Fruit fly (Drosophila melanogaster) whole organism, embryonic: ENCODE measurements around the gene Sytbeta.

ENCODE experiments used
- Atf-2 ChIP-seq: fragments of 200-800 bp; sonication (Bioruptor generic); optimal IDR thresholded peaks from 2 replicates; lab custom pipeline; 2016; ENCODE audit warnings: missing biosample characterization, missing genetic modification characterization
- Atf3 ChIP-seq: fragments of 200-800 bp; sonication (Bioruptor generic); optimal IDR thresholded peaks from 3 replicates; lab custom pipeline; 2016; ENCODE audit warnings: missing biosample characterization, missing genetic modification characterization
- Atf6 ChIP-seq: fragments of 200-800 bp; sonication (Bioruptor generic); IDR thresholded peaks from 2 replicates; pipeline ENCODE4 v1.3.6; 2022; ENCODE audit warnings: missing biosample characterization, missing genetic modification characterization
- Awh ChIP-seq: fragments of 200-800 bp; sonication (Bioruptor generic); IDR thresholded peaks from 2 replicates; pipeline ENCODE4, ENCODE4 v1.3.6; 2022; ENCODE audit warnings: missing biosample characterization, missing genetic modification characterization
- B-H2 ChIP-seq: fragments of 200-800 bp; sonication (Bioruptor generic); optimal IDR thresholded peaks from 2 replicates; lab custom pipeline; 2018; ENCODE audit warnings: missing biosample characterization, mild to moderate bottlenecking, missing genetic modification characterization
- CG10274 ChIP-seq: fragments of 200-800 bp; sonication (Bioruptor generic); optimal IDR thresholded peaks from 3 replicates; lab custom pipeline; 2017; ENCODE audit warnings: missing biosample characterization, mild to moderate bottlenecking, missing genetic modification characterization
- CG12071 ChIP-seq: fragments of 200-800 bp; sonication (Bioruptor generic); optimal IDR thresholded peaks from 3 replicates; lab custom pipeline; 2018; ENCODE audit warnings: missing biosample characterization, mild to moderate bottlenecking, missing genetic modification characterization
- CG12104 ChIP-seq: fragments of 200-800 bp; sonication (Bioruptor generic); optimal IDR thresholded peaks from 3 replicates; lab custom pipeline; 2016; ENCODE audit warnings: missing biosample characterization, missing genetic modification characterization
- CG12236 ChIP-seq: fragments of 200-800 bp; sonication (Bioruptor generic); optimal IDR thresholded peaks from 2 replicates; lab custom pipeline; 2016; ENCODE audit warnings: missing biosample characterization, missing genetic modification characterization
- CG1529 ChIP-seq: fragments of 200-800 bp; sonication (Bioruptor generic); optimal IDR thresholded peaks from 3 replicates; lab custom pipeline; 2018; ENCODE audit warnings: missing biosample characterization, missing genetic modification characterization
- CG15479 ChIP-seq: fragments of 200-800 bp; sonication (Bioruptor generic); optimal IDR thresholded peaks from 3 replicates; lab custom pipeline; 2019; ENCODE audit warnings: missing biosample characterization, mild to moderate bottlenecking, missing genetic modification characterization, moderate library complexity
- CG16779 ChIP-seq: fragments of 200-800 bp; sonication (Bioruptor generic); IDR thresholded peaks from 2 replicates; pipeline ENCODE4 v1.3.6; 2022; ENCODE audit warnings: missing biosample characterization, missing genetic modification characterization
- CG16863 ChIP-seq: fragments of 200-800 bp; sonication (Bioruptor generic); optimal IDR thresholded peaks from 3 replicates; lab custom pipeline; 2016; ENCODE audit warnings: missing biosample characterization, missing genetic modification characterization
- CG17568 ChIP-seq: fragments of 200-800 bp; sonication (Bioruptor generic); optimal IDR thresholded peaks from 2 replicates; lab custom pipeline; 2018; ENCODE audit warnings: missing biosample characterization, mild to moderate bottlenecking, missing genetic modification characterization, moderate library complexity
- CG2129 ChIP-seq: fragments of 200-800 bp; sonication (Bioruptor generic); IDR thresholded peaks from 2 replicates; pipeline ENCODE4 v1.3.6; 2022; ENCODE audit warnings: missing biosample characterization, missing genetic modification characterization; ENCODE audit not compliant: partially characterized antibody
- CG3163 ChIP-seq: fragments of 200-800 bp; sonication (Bioruptor generic); optimal IDR thresholded peaks from 3 replicates; lab custom pipeline; 2016; ENCODE audit warnings: missing biosample characterization, missing genetic modification characterization
- CG32772 ChIP-seq: fragments of 200-800 bp; sonication (Bioruptor generic); IDR thresholded peaks from 2 replicates; pipeline ENCODE4 v1.3.6; 2022; ENCODE audit warnings: missing biosample characterization, missing genetic modification characterization
- CG3407 ChIP-seq: fragments of 200-800 bp; sonication (Bioruptor generic); optimal IDR thresholded peaks from 2 replicates; lab custom pipeline; 2018; ENCODE audit warnings: missing biosample characterization, mild to moderate bottlenecking, missing genetic modification characterization
- CG34376 ChIP-seq: fragments of 200-800 bp; sonication (Bioruptor generic); optimal IDR thresholded peaks from 2 replicates; lab custom pipeline; 2018; ENCODE audit warnings: missing biosample characterization, mild to moderate bottlenecking, missing genetic modification characterization
- CG42726 ChIP-seq: fragments of 200-800 bp; sonication (Bioruptor generic); IDR thresholded peaks from 2 replicates; pipeline ENCODE4 v1.3.6; 2022; ENCODE audit warnings: missing biosample characterization, missing genetic modification characterization; ENCODE audit not compliant: partially characterized antibody
- CG5953 ChIP-seq: fragments of 200-800 bp; sonication (Bioruptor generic); IDR thresholded peaks from 2 replicates; pipeline ENCODE4 v1.3.6; 2022; ENCODE audit warnings: missing biosample characterization, missing genetic modification characterization
- CG6175 ChIP-seq: fragments of 200-800 bp; sonication (Bioruptor generic); IDR thresholded peaks from 3 replicates; pipeline ENCODE4 v1.3.6; 2022; ENCODE audit warnings: missing biosample characterization, missing genetic modification characterization
- CG6272 ChIP-seq: fragments of 200-800 bp; sonication (Bioruptor generic); IDR thresholded peaks from 2 replicates; pipeline ENCODE4 v1.3.6; 2022; ENCODE audit warnings: missing biosample characterization, missing genetic modification characterization
- CG7357 ChIP-seq: fragments of 200-800 bp; sonication (Bioruptor generic); IDR thresholded peaks from 3 replicates; pipeline ENCODE4 v1.3.6; 2022; ENCODE audit warnings: missing biosample characterization, missing genetic modification characterization
- CG8281 ChIP-seq: fragments of 200-800 bp; sonication (Bioruptor generic); optimal IDR thresholded peaks from 2 replicates; lab custom pipeline; 2018; ENCODE audit warnings: missing biosample characterization, mild to moderate bottlenecking, missing genetic modification characterization, moderate library complexity
- Doc3 ChIP-seq: fragments of 200-800 bp; sonication (Bioruptor generic); IDR thresholded peaks from 3 replicates; pipeline ENCODE4 v1.3.6; 2022; ENCODE audit warnings: missing biosample characterization, missing genetic modification characterization; ENCODE audit not compliant: partially characterized antibody
- Fer2 ChIP-seq: fragments of 200-800 bp; sonication (Bioruptor generic); optimal IDR thresholded peaks from 2 replicates; lab custom pipeline; 2018; ENCODE audit warnings: missing biosample characterization, mild to moderate bottlenecking, missing genetic modification characterization, moderate library complexity
- HHEX ChIP-seq: fragments of 200-800 bp; sonication (Bioruptor generic); optimal IDR thresholded peaks from 3 replicates; lab custom pipeline; 2017; ENCODE audit warnings: missing biosample characterization, mild to moderate bottlenecking, missing genetic modification characterization, missing genetic modification reagents
- HLH4C ChIP-seq: fragments of 200-800 bp; sonication (Bioruptor generic); IDR thresholded peaks from 3 replicates; pipeline ENCODE4 v1.3.6; 2022; ENCODE audit warnings: missing biosample characterization, missing genetic modification characterization; ENCODE audit not compliant: partially characterized antibody
- Mad ChIP-seq: fragments of 200-800 bp; sonication (Bioruptor generic); optimal IDR thresholded peaks from 2 replicates; lab custom pipeline; 2016; ENCODE audit warnings: missing biosample characterization, missing genetic modification characterization
- Mes4 ChIP-seq: fragments of 200-800 bp; sonication (Bioruptor generic); optimal IDR thresholded peaks from 2 replicates; lab custom pipeline; 2016; ENCODE audit warnings: missing biosample characterization, missing genetic modification characterization
- NK7.1 ChIP-seq: fragments of 200-800 bp; sonication (Bioruptor generic); optimal IDR thresholded peaks from 3 replicates; lab custom pipeline; 2016; ENCODE audit warnings: missing biosample characterization, missing genetic modification characterization
- Nf-YC ChIP-seq: fragments of 200-800 bp; optimal IDR thresholded peaks from 3 replicates; lab custom pipeline; 2019; ENCODE audit warnings: missing biosample characterization, mild to moderate bottlenecking, missing genetic modification characterization, moderate library complexity
- Sry-δ ChIP-seq: fragments of 200-800 bp; sonication (Bioruptor generic); optimal IDR thresholded peaks from 2 replicates; lab custom pipeline; 2016; ENCODE audit warnings: missing biosample characterization, missing genetic modification characterization
- Usf ChIP-seq: fragments of 200-800 bp; sonication (Bioruptor generic); optimal IDR thresholded peaks from 2 replicates; lab custom pipeline; 2017; ENCODE audit warnings: missing genotype, missing biosample characterization, missing genetic modification characterization
- chm ChIP-seq: fragments of 200-800 bp; sonication (Bioruptor generic); IDR thresholded peaks from 2 replicates; pipeline ENCODE4 v1.3.6; 2022; ENCODE audit warnings: missing biosample characterization, missing genetic modification characterization
- crol ChIP-seq: fragments of 200-800 bp; sonication (Bioruptor generic); IDR thresholded peaks from 2 replicates; pipeline ENCODE4 v1.3.6; 2022; ENCODE audit warnings: missing biosample characterization, missing genetic modification characterization
- cwo ChIP-seq: fragments of 200-800 bp; sonication (Bioruptor generic); optimal IDR thresholded peaks from 3 replicates; lab custom pipeline; 2017; ENCODE audit warnings: missing biosample characterization, missing genetic modification characterization, mild to moderate bottlenecking, moderate library complexity, missing genetic modification reagents
- esg ChIP-seq: fragments of 200-800 bp; sonication (Bioruptor generic); conservative IDR thresholded peaks from 2 replicates; pipeline ENCODE4 v1.3.6; 2022; ENCODE audit warnings: missing biosample characterization, missing genetic modification characterization
- fu2 ChIP-seq: fragments of 200-800 bp; sonication (Bioruptor generic); optimal IDR thresholded peaks from 2 replicates; lab custom pipeline; 2016; ENCODE audit warnings: missing biosample characterization, missing genetic modification characterization
- org-1 ChIP-seq: fragments of 200-800 bp; sonication (Bioruptor generic); optimal IDR thresholded peaks from 2 replicates; lab custom pipeline; 2017; ENCODE audit warnings: missing biosample characterization, missing genetic modification characterization
- pb ChIP-seq: fragments of 200-800 bp; sonication (Bioruptor generic); optimal IDR thresholded peaks from 3 replicates; lab custom pipeline; 2016; ENCODE audit warnings: missing biosample characterization, missing genetic modification characterization
- pho ChIP-seq: fragments of 200-800 bp; sonication (Bioruptor generic); optimal IDR thresholded peaks from 2 replicates; lab custom pipeline; 2016; ENCODE audit warnings: missing biosample characterization, missing genetic modification characterization
- pnt ChIP-seq: fragments of 200-800 bp; sonication (Bioruptor generic); optimal IDR thresholded peaks from 3 replicates; lab custom pipeline; 2016; ENCODE audit warnings: missing biosample characterization, missing genetic modification characterization
- sc ChIP-seq, 3 experiments: fragments of >200 bp in 2 of 3; fragments of 200-800 bp in 1 of 3; sonication (Bioruptor generic) in 1 of 3; optimal IDR thresholded peaks; 2 replicates in 2 of 3; 3 replicates in 1 of 3; lab custom pipeline; 2017; ENCODE audit warnings: mild to moderate bottlenecking in 1 of 3, missing biosample characterization in 1 of 3, missing genetic modification characterization in 1 of 3, missing genetic modification reagents in 1 of 3
- shn ChIP-seq: fragments of 200-800 bp; sonication (Bioruptor generic); optimal IDR thresholded peaks from 3 replicates; lab custom pipeline; 2016; ENCODE audit warnings: missing biosample characterization, missing genetic modification characterization
- stwl ChIP-seq: fragments of 200-800 bp; sonication (Bioruptor generic); optimal IDR thresholded peaks from 3 replicates; lab custom pipeline; 2018; ENCODE audit warnings: missing biosample characterization, mild to moderate bottlenecking, missing genetic modification characterization, moderate library complexity
- unc-4 ChIP-seq: fragments of 200-800 bp; sonication (Bioruptor generic); IDR thresholded peaks from 2 replicates; pipeline ENCODE4 v1.3.6; 2022; ENCODE audit warnings: missing biosample characterization, missing genetic modification characterization; ENCODE audit not compliant: partially characterized antibody
- vnd ChIP-seq: fragments of 200-800 bp; sonication (Bioruptor generic); IDR thresholded peaks from 3 replicates; pipeline ENCODE4 v1.3.6; 2022; ENCODE audit warnings: missing biosample characterization, missing genetic modification characterization; ENCODE audit not compliant: partially characterized antibody

Sytbeta gene

DNA sequence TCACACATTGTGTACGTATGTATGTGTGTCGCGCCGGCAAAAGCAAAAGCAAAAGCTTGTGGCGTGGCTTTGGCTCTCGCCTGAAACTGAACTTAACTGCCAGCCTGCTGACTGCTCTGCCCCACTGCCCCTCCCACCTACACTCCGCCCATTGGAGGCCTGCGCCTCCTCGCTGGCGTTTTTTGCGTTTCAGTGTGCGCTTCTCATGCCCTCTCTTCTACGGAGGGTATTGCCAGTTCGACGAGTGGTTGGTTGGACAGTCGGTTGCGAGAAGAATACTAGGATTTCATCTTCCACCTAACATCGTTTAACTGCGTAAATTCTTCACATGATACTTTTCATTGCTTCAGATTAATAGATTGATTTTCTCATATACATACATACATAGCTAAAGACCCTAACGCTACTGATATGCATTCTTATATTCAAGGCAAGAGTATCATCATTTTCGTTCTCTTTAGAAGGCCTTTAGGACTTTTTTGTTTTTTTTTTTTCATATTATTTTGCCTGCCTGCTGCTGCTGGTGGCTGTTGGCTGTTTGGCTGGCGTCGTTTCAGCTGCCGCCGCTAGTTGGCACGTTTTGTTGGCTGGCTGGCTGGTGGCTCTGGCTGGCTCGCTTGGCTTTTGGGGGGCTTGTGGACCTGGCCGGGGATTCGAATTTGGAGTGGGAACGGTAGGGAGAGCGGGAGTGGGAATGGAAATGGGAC lies 40.2 kb upstream of the Sytbeta start (continued):
- TF ChIP-seq CG3163 (GFP tag; lab: Kevin White, UChicago), result peak; percentile 9
- TF ChIP-seq CG3407 (GFP tag; lab: Kevin White, UChicago), result peak; percentile 1
- no peak for TF ChIP-seq HLH4C
- TF ChIP-seq CG6272 (GFP tag; lab: Robert Waterston, UW), result no peak
- TF ChIP-seq Mes4 (GFP tag; lab: Kevin White, UChicago), result peak; percentile 48
- TF ChIP-seq CG42726 (GFP tag; lab: Robert Waterston, UW), result no peak
- TF ChIP-seq CG12071, result peak; percentile 32
- TF ChIP-seq CG7357 (GFP tag; lab: Robert Waterston, UW), result peak; percentile 14; the same call in 1 of the 3 replicates
- TF ChIP-seq Doc3 (GFP tag; lab: Robert Waterston, UW), result no peak
- TF ChIP-seq vnd (GFP tag; lab: Robert Waterston, UW), result no peak
- TF ChIP-seq org-1 (GFP tag; lab: Kevin White, UChicago), result peak; percentile 48
- TF ChIP-seq esg (GFP tag; lab: Robert Waterston, UW), result peak; percentile 56
- TF ChIP-seq CG5953 (GFP tag; lab: Robert Waterston, UW), result peak; percentile 13; the same call in 1 of the 2 replicates
- peak; percentile 27 for TF ChIP-seq B-H2 (GFP tag; lab: Kevin White, UChicago)
- TF ChIP-seq CG12104, result peak; percentile 4
- TF ChIP-seq chm, result no peak
- TF ChIP-seq Atf-2, result peak; percentile 50
- no peak for TF ChIP-seq sc (optimal IDR thresholded peaks at IDR 0.05; lab: Kevin White, UChicago)
- TF ChIP-seq sc (GFP tag; optimal IDR thresholded peaks at IDR 0.05; lab: Kevin White, UChicago), result no peak
- peak; percentile 17 for TF ChIP-seq Sry-δ (GFP tag; lab: Kevin White, UChicago)
- TF ChIP-seq CG10274 (GFP tag; lab: Kevin White, UChicago), result peak; percentile 8
- peak; percentile 60 for TF ChIP-seq NK7.1
- TF ChIP-seq Mad (GFP tag; lab: Kevin White, UChicago), result peak; percentile 42
- TF ChIP-seq crol (GFP tag; lab: Robert Waterston, UW), result peak; percentile 77
- no peak for TF ChIP-seq Atf3 (GFP tag; lab: Kevin White, UChicago)
- TF ChIP-seq cwo (GFP tag; lab: Kevin White, UChicago), result peak; percentile 25
- peak; percentile 29 for TF ChIP-seq CG17568
- no peak for TF ChIP-seq Nf-YC (tag; lab: Kevin White, UChicago)
- peak; percentile 53; the same call in 1 of the 2 replicates for TF ChIP-seq Atf6 (GFP tag; lab: Robert Waterston, UW)
- TF ChIP-seq Usf (GFP tag; lab: Kevin White, UChicago), result no peak
- peak; percentile 65 for TF ChIP-seq CG16863 (GFP tag; lab: Kevin White, UChicago)
- TF ChIP-seq pnt (GFP tag; lab: Kevin White, UChicago), result peak; percentile 65
- TF ChIP-seq shn (GFP tag; lab: Kevin White, UChicago), result peak; percentile 64
- TF ChIP-seq pho (GFP tag; lab: Kevin White, UChicago), result peak; percentile 81
- TF ChIP-seq pb, result peak; percentile 50
- TF ChIP-seq stwl, result no peak
- TF ChIP-seq Fer2 (tag; lab: Kevin White, UChicago), result peak; percentile 12
- peak; percentile 68 for TF ChIP-seq fu2 (GFP tag; lab: Kevin White, UChicago)
- TF ChIP-seq HHEX (GFP tag; lab: Kevin White, UChicago), result peak; percentile 51
- TF ChIP-seq CG2129 (GFP tag; lab: Robert Waterston, UW), result no peak
- peak; percentile 17 for TF ChIP-seq CG8281 (tag; lab: Kevin White, UChicago)
- TF ChIP-seq unc-4, result no peak
- TF ChIP-seq CG15479 (GFP tag; lab: Kevin White, UChicago), result no peak
- TF ChIP-seq CG12236 (GFP tag; lab: Kevin White, UChicago), result peak; percentile 23
- peak; percentile 41 for TF ChIP-seq CG34376
- peak; percentile 47 for TF ChIP-seq CG1529
- 0 out of 2 replicates have a peak, but pooled peaks have one; percentile 29 for TF ChIP-seq CG16779
- no peak for TF ChIP-seq Awh (GFP tag; lab: Robert Waterston, UW)
- TF ChIP-seq CG32772 (GFP tag; lab: Robert Waterston, UW), result peak; percentile 71
- TF ChIP-seq CG6175 (GFP tag; lab: Robert Waterston, UW), result no peak; the same call in none of the 3 replicates
